Worm (Caenorhabditis elegans): ENCODE data around the gene Y94H6A.2.

Y94H6A.2 gene

DNA sequence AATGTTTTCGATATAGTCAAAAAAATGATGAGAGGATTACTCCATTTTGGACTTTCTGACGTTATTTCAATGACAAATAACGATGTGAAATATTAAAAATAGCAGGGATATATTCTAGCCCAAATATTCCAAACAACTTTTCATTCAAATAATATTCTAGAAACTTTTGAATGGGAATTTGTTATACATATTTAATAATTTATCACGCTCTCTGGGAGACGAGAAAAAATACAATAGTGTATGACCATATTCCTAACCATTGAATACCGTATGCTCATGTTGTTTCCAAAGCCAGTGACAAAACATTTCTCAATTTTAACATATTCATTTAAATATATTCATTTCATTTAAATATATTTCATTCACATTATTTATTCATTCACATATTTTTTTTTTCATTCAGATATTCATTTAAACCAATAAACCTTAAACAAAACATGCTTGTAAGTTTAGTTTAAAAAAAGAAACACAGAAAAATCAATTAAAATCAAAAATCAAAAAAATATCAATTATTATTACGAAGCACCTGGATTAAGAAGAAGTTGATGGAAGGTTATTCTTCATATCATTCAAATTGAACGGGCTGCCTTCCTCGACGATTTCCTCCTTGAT lies 20.4 kb upstream of the Y94H6A.2 start:
- TF ChIP-seq dmd-4 (tag; optimal IDR thresholded peaks at IDR 0.05) (no peak), sem-4 (tag; optimal IDR thresholded peaks at IDR 0.05) (no peak), zag-1 (tag; optimal IDR thresholded peaks at IDR 0.05) (no peak), F13H6.1 (tag; optimal IDR thresholded peaks at IDR 0.05) (no peak), lsy-2 (tag; optimal IDR thresholded peaks at IDR 0.05) (peak in 1 of 2 experiments; percentile 20), gmeb-1 (tag; optimal IDR thresholded peaks at IDR 0.05) (peak; percentile 12), C34F6.9 (tag; optimal IDR thresholded peaks at IDR 0.05) (no peak), unc-55 (GFP tag; optimal IDR thresholded peaks at IDR 0.05) (peak; percentile 25), ztf-4 (tag; optimal IDR thresholded peaks at IDR 0.05) (peak; percentile 46), fos-1 (tag; optimal IDR thresholded peaks at IDR 0.05) (no peak), mdl-1 (tag; optimal IDR thresholded peaks at IDR 0.05) (no peak)

DNA sequence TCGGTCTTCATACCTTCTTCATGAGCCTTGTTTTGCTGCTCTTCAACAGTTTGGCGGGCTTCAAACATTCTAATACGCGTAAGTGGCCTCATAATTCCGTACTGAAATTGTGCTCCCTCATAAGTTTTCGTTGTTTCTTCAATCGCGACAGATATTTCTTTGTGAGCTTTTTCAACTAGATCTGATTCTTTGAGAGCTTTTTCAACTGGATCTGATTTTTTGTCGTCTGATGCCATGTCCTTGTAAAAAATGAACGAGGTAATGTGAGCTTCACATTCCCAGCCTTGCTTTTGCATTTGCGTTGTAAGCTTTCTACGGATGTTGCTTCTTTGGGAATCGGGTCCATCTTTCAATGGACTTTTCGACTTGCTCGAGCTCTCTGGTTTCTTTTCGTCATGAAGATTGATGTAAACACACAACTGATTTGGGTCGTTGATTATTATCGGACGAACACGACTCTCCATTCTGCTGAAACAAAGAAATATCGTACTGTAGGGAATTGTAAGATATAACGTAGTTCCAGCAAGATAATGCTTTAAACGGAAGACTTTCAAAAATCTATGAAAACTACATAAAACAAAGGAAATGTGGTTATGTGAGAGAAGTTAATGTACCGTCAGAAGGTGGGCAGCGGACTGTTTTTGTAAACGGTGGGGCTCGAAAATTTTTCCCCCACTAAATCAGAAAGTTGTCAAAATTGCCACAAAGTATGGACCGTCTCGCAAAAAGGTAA lies 19.7 kb upstream of the Y94H6A.2 start, which contains the start of gene Y94H6A.10:
Y94H6A.10 (minus strand) TSS at position 464 of the 733 bp plus-strand sequence.
- TF ChIP-seq lin-39 (tag; optimal IDR thresholded peaks at IDR 0.05), result no peak
- peak; percentile 40 for TF ChIP-seq ama-1 (optimal IDR thresholded peaks at IDR 0.05)
- TF ChIP-seq fos-1 (tag; optimal IDR thresholded peaks at IDR 0.05), result no peak
- no peak for TF ChIP-seq elt-3 (tag; optimal IDR thresholded peaks at IDR 0.05)
- no peak for TF ChIP-seq aly-2 (tag; optimal IDR thresholded peaks at IDR 0.05)

DNA sequence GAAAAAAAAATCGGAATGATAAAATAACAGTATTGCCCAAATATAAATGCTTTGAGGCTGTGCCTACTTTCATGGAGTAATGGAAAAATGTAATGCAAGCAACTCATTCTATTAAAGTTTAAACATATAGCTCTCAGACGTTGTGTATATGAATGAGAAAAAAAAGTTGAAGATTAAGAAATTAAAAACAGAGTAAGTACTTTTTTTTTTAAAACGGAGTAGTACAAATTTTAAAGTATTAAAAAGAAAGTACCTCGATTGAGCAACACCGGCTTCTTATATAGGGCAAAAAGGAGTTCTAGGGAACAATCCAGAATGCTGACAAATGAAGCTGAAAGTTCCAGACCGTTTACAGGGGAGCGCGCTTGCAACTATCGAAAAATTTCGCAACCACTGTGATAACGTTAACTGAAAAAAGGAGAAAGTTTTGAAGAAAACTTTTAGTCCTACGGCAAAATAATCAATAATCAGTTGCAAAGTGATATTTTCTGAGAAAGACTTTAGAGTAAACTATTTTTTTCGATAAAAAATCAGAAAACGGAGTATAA lies 18.9 kb upstream of the Y94H6A.2 start:
- peak; percentile 47 for TF ChIP-seq unc-55 (GFP tag; optimal IDR thresholded peaks at IDR 0.05)
- peak; percentile 19 for TF ChIP-seq fos-1 (tag; optimal IDR thresholded peaks at IDR 0.05)
- no peak for TF ChIP-seq blmp-1 (tag; optimal IDR thresholded peaks at IDR 0.05; ENCODE audit: insufficient read depth)
- TF ChIP-seq ztf-4 (tag; optimal IDR thresholded peaks at IDR 0.05), result no peak
- no peak for TF ChIP-seq aly-2 (tag; optimal IDR thresholded peaks at IDR 0.05)
- no peak for TF ChIP-seq nhr-77 (tag; optimal IDR thresholded peaks at IDR 0.05)
- no peak for TF ChIP-seq ceh-16 (tag; optimal IDR thresholded peaks at IDR 0.05)
- TF ChIP-seq lin-39 (tag; optimal IDR thresholded peaks at IDR 0.05), result no peak
- no peak for TF ChIP-seq unc-39 (tag; optimal IDR thresholded peaks at IDR 0.05)
- no peak for TF ChIP-seq zag-1 (tag; optimal IDR thresholded peaks at IDR 0.05)
- peak; percentile 23 for TF ChIP-seq lin-13 (GFP tag; optimal IDR thresholded peaks at IDR 0.05)
- peak; percentile 65 for TF ChIP-seq ama-1 (optimal IDR thresholded peaks at IDR 0.05)
- no peak for TF ChIP-seq snpc-4 (tag; optimal IDR thresholded peaks at IDR 0.05)
- no peak for TF ChIP-seq nhr-12 (tag; optimal IDR thresholded peaks at IDR 0.05)
- no peak for TF ChIP-seq sem-4 (tag; optimal IDR thresholded peaks at IDR 0.05)
- TF ChIP-seq sma-9 (GFP tag; optimal IDR thresholded peaks at IDR 0.05), result no peak
- no peak for TF ChIP-seq sma-9 (tag; optimal IDR thresholded peaks at IDR 0.05)
- TF ChIP-seq elt-1 (tag; optimal IDR thresholded peaks at IDR 0.05), result no peak
- TF ChIP-seq lsy-2 (tag; optimal IDR thresholded peaks at IDR 0.05), result peak in 1 of 2 experiments; percentile 15
- no peak for TF ChIP-seq peb-1 (tag; optimal IDR thresholded peaks at IDR 0.05)
- no peak for TF ChIP-seq nhr-11 (tag; optimal IDR thresholded peaks at IDR 0.05)
- peak; percentile 12 for TF ChIP-seq sma-3 (GFP tag; optimal IDR thresholded peaks at IDR 0.05)
- no peak for TF ChIP-seq nhr-10 (tag; optimal IDR thresholded peaks at IDR 0.05)
- TF ChIP-seq nhr-129 (tag; optimal IDR thresholded peaks at IDR 0.05), result no peak
- TF ChIP-seq gmeb-1 (tag; optimal IDR thresholded peaks at IDR 0.05), result no peak
- no peak for TF ChIP-seq ZK546.5 (tag; optimal IDR thresholded peaks at IDR 0.05)
- no peak for TF ChIP-seq alr-1 (tag; optimal IDR thresholded peaks at IDR 0.05)
- no peak for TF ChIP-seq lin-11 (tag; optimal IDR thresholded peaks at IDR 0.05)
- TF ChIP-seq crh-2 (tag; optimal IDR thresholded peaks at IDR 0.05), result peak; percentile 63
- peak; percentile 94 for TF ChIP-seq skn-1 (tag; optimal IDR thresholded peaks at IDR 0.05)
- TF ChIP-seq ztf-11 (tag; optimal IDR thresholded peaks at IDR 0.05), result no peak
- no peak for TF ChIP-seq nhr-25 (tag; optimal IDR thresholded peaks at IDR 0.05)
- TF ChIP-seq elt-3 (tag; optimal IDR thresholded peaks at IDR 0.05), result no peak
- TF ChIP-seq unc-62 (GFP tag; optimal IDR thresholded peaks at IDR 0.05), result no peak
- TF ChIP-seq F13H6.1 (tag; optimal IDR thresholded peaks at IDR 0.05), result no peak
- no peak for TF ChIP-seq nhr-21 (tag; optimal IDR thresholded peaks at IDR 0.05)
- peak; percentile 10 for TF ChIP-seq C34F6.9 (tag; optimal IDR thresholded peaks at IDR 0.05)
